Fruit fly (Drosophila melanogaster) whole organism, pupa: ENCODE measurements around the gene ppk16.

Experiments used
- CG10348 ChIP-seq: fragments of 200-800 bp; sonication (Bioruptor generic); IDR thresholded peaks from 2 replicates; pipeline ENCODE4 v1.3.6; 2022; ENCODE audit warnings: missing biosample characterization, missing genetic modification characterization
- CG17806 ChIP-seq: fragments of 200-800 bp; sonication (Bioruptor generic); optimal IDR thresholded peaks from 2 replicates; lab custom pipeline; 2018; ENCODE audit warnings: missing biosample characterization, mild to moderate bottlenecking, missing genetic modification characterization, moderate library complexity
- CG34367 ChIP-seq: fragments of 200-800 bp; sonication (Bioruptor generic); optimal IDR thresholded peaks from 2 replicates; lab custom pipeline; 2018; ENCODE audit warnings: missing biosample characterization, mild to moderate bottlenecking, missing genetic modification characterization
- D1 ChIP-seq: fragments of 200-800 bp; sonication (Bioruptor generic); optimal IDR thresholded peaks from 2 replicates; lab custom pipeline; 2018; ENCODE audit warnings: missing biosample characterization, mild to moderate bottlenecking, missing genetic modification characterization, moderate library complexity
- EcR ChIP-seq: fragments of 200-800 bp; sonication (Bioruptor generic); optimal IDR thresholded peaks from 3 replicates; lab custom pipeline; 2019; ENCODE audit warnings: missing biosample characterization, missing genetic modification characterization, mild to moderate bottlenecking, moderate library complexity, missing genetic modification reagents
- Ets98B ChIP-seq: fragments of 200-800 bp; sonication (Bioruptor generic); IDR thresholded peaks from 2 replicates; pipeline ENCODE4 v1.3.6; 2022; ENCODE audit warnings: missing biosample characterization, missing genetic modification characterization
- Pif1A ChIP-seq: fragments of 200-800 bp; sonication (Bioruptor generic); optimal IDR thresholded peaks from 3 replicates; lab custom pipeline; 2016; ENCODE audit warnings: missing biosample characterization, missing genetic modification characterization

DNA sequence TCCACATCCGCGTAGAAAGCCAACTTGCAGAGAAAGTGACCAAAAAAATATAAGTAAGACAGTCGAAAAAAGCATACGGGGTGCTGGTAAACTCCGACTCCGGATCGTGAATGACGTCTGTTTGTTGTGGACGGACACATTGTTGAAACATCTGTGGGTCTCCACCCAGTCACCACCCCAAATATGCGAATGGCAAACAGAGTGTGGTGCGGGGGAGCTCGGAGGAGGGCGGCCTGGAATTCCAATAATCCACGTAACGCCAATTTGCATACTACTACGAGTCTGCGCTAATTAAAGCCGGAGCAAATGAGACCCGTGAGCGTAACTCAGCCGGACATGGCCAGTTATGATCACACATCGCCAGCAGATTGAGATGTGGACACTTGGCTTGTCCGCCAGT, 8.3 kb upstream of the ppk16 start:
- TF ChIP-seq D1 (tag; lab: Kevin White, UChicago) (no peak), CG10348 (GFP tag; lab: Robert Waterston, UW) (no peak), Pif1A (GFP tag; lab: Kevin White, UChicago) (no peak), EcR (GFP tag; lab: Kevin White, UChicago) (no peak), CG34367 (tag; lab: Kevin White, UChicago) (no peak), CG17806 (tag; lab: Kevin White, UChicago) (no peak), Ets98B (GFP tag; lab: Robert Waterston, UW) (no peak)
